Fruit fly (Drosophila melanogaster): Measurements from ENCODE around the gene rtp.

Gene rtp

DNA sequence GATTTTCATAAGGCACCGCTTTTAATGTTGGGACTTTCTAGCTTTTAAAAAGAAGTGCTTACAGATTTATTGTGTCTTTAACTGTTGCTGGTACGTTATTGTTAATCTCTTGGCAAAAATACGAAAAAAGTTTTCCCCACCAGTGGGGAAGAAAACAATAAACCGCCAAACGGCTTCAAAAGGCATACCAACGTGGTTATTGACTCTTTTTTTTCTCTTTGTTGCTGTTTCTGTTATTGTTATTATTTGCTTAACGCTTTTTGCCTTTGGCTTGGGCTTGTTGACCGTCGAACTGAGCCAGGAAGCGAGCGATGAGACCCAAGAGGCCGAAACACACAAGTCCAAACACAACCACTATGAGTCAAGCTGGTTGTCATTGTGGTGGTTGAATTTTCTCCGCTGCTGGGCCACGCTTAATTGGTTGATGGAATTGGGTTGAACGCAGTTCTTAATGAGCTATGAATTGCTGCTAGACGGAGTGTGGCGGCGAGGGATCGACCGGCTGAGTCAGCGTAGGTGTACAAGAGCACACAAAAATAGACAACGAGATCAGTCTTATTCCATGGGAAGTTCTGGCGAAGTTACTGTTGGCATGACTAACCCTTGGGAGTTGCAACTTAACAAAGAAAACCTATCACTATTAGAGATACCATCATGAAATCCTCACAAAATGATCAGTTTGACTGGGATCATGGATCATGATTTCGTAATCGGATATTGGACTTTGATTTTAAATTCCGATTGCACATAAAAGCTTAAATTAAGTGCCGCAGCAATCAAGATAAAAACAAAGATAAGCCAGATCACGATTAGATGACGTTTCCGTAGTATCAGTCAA, 29.6 kb downstream of the rtp start:
- TF ChIP-seq ovo (GFP tag; optimal IDR thresholded peaks at IDR 0.05), result no peak
- TF ChIP-seq Mnt (GFP tag; optimal IDR thresholded peaks at IDR 0.05), result no peak
- no peak for TF ChIP-seq CG1620 (GFP tag; optimal IDR thresholded peaks at IDR 0.05)
- no peak for TF ChIP-seq CG33017 (tag; optimal IDR thresholded peaks at IDR 0.05)

DNA sequence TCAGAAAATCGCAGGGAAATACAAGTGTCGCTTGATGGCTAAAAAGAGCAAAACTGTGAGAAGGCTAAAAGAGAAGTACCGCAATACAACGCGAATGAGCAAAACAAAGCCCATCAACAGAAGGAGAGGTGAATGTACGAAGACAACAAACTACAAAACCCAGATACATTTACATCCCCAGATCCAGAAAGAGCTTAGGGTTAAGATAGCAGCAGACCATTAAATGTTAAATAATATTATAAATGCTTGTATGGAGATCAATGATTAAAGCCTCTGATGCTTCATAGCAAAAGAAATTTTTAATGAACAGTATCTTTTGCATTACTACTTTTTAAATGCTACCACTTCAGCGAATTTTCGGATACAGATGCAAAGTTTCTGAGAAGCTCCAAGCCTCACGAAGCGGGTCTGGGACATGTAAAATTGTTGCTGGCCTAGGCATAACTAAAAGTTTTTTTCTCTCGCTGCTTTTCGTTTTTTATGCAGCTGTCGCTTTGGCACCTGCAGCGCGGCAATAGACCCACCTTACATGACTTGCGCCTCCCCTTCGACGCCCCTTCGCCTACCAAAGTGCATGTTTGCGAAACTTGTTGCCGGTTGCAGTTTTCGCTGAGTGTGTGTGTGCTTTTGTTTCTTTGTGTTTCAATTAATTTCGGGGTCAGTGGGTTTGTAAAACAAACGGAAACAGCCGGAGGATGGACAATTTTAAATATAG, 31.6 kb downstream of the rtp start:
- TF ChIP-seq CG11617 (GFP tag; optimal IDR thresholded peaks at IDR 0.05), result no peak
- peak; percentile 79 for TF ChIP-seq tj (GFP tag; optimal IDR thresholded peaks at IDR 0.05)

DNA sequence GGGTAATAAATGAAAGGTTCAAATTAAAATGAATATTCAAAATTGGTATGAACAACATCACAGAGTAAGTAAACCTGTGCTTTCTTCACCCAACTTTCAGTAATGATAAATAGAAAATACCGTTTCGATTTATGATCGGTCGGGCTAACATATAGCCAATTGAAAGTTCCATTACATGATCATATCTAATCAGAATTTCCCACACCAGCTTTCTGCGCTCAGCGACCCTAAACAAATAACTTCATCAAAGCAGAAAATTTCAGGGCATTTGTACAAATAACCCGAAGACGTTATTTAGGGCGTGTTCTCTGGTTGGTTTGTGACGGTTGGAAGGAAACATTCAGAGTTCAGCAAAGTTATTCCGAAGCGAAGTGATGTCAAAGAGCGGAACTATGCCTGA, 33.3 kb downstream of the rtp start:
- TF ChIP-seq CG5204 (GFP tag; optimal IDR thresholded peaks at IDR 0.05) (no peak), toe (GFP tag; optimal IDR thresholded peaks at IDR 0.05) (no peak), CG11617 (GFP tag; optimal IDR thresholded peaks at IDR 0.05) (no peak), Hr96 (GFP tag; optimal IDR thresholded peaks at IDR 0.05) (no peak), bab1 (GFP tag; optimal IDR thresholded peaks at IDR 0.05) (no peak), CG7101 (tag; optimal IDR thresholded peaks at IDR 0.05) (no peak), Mnt (GFP tag; optimal IDR thresholded peaks at IDR 0.05) (no peak), CG1620 (GFP tag; optimal IDR thresholded peaks at IDR 0.05) (no peak), kay (GFP tag; ENCODE audit: borderline replicate concordance) (no peak), CG7045 (GFP tag; optimal IDR thresholded peaks at IDR 0.05) (no peak), Clk (GFP tag; optimal IDR thresholded peaks at IDR 0.05) (no peak), pad (GFP tag; optimal IDR thresholded peaks at IDR 0.05) (no peak), cic (GFP tag; optimal IDR thresholded peaks at IDR 0.05) (no peak)

DNA sequence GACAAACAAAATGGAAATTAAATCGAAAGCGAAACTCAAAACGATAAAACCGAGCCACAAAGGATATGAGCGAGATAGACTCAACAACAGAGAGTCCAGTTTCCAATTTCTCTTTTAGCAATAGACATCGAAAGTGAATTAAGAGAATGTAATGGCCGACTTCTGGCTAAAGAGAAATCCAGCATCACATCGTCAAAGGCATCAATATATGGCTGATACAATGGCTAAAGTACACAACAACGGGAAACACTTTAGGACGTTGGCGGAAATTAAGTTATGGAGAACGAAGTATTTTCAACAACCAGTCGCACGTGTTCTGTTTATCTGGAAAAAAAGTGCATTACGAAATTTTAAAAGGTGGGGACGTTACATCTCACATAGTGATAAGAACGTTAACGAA, 37.5 kb downstream of the rtp start:
- TF ChIP-seq ovo (GFP tag; optimal IDR thresholded peaks at IDR 0.05), result no peak
- no peak for TF ChIP-seq CG14711 (tag; optimal IDR thresholded peaks at IDR 0.05)
- no peak for TF ChIP-seq Clk (GFP tag; optimal IDR thresholded peaks at IDR 0.05)
- no peak for TF ChIP-seq CG33017 (tag; optimal IDR thresholded peaks at IDR 0.05)
- TF ChIP-seq Crg-1 (GFP tag; optimal IDR thresholded peaks at IDR 0.05), result no peak
- no peak for TF ChIP-seq CG12768 (GFP tag; optimal IDR thresholded peaks at IDR 0.05)
- TF ChIP-seq toe (GFP tag; optimal IDR thresholded peaks at IDR 0.05), result no peak
- TF ChIP-seq Mnt (GFP tag; optimal IDR thresholded peaks at IDR 0.05), result no peak
- TF ChIP-seq CG7101 (tag; optimal IDR thresholded peaks at IDR 0.05), result no peak
- no peak for TF ChIP-seq CG7045 (GFP tag; optimal IDR thresholded peaks at IDR 0.05)
- no peak for TF ChIP-seq Hr96 (GFP tag; optimal IDR thresholded peaks at IDR 0.05)
- TF ChIP-seq tj (GFP tag; optimal IDR thresholded peaks at IDR 0.05), result no peak
- TF ChIP-seq CG1620 (GFP tag; optimal IDR thresholded peaks at IDR 0.05), result no peak
- no peak for TF ChIP-seq CG5204 (GFP tag; optimal IDR thresholded peaks at IDR 0.05)
- TF ChIP-seq cnc (optimal IDR thresholded peaks at IDR 0.05), result no peak
- TF ChIP-seq bab1 (GFP tag; optimal IDR thresholded peaks at IDR 0.05), result no peak
- TF ChIP-seq pad (GFP tag; optimal IDR thresholded peaks at IDR 0.05), result no peak

DNA sequence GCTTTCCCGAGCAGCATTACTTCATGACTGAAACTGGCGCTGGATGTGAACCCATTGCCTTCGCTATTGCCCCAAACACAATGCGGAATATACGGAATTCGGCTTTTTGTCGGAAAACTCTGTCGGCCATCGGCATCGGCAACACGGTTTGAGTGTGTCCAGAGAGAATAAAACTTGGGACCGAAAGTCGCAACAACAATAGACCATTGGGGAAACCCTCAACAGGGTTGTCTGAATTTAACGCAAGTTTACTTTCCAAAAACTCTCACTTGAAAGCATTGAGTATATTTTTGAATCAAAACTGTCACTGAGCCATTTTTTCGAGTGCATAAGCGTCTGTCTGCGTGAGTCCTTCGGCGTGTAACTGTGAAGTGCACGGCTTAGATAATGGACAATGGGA, 38.8 kb downstream of the rtp start:
- TF ChIP-seq bab1 (GFP tag; optimal IDR thresholded peaks at IDR 0.05), result no peak
- peak; percentile 26 for TF ChIP-seq toe (GFP tag; optimal IDR thresholded peaks at IDR 0.05)
- TF ChIP-seq CG1620 (GFP tag; optimal IDR thresholded peaks at IDR 0.05), result no peak
- peak; percentile 50 for TF ChIP-seq CG7045 (GFP tag; optimal IDR thresholded peaks at IDR 0.05)
- TF ChIP-seq CG5204 (GFP tag; optimal IDR thresholded peaks at IDR 0.05), result no peak
- TF ChIP-seq CG11617 (GFP tag; optimal IDR thresholded peaks at IDR 0.05), result no peak
- TF ChIP-seq Mnt (GFP tag; optimal IDR thresholded peaks at IDR 0.05), result no peak
- TF ChIP-seq Crg-1 (GFP tag; optimal IDR thresholded peaks at IDR 0.05), result no peak
- no peak for TF ChIP-seq Hr96 (GFP tag; optimal IDR thresholded peaks at IDR 0.05)
- TF ChIP-seq pad (GFP tag; optimal IDR thresholded peaks at IDR 0.05), result no peak
- no peak for TF ChIP-seq tj (GFP tag; optimal IDR thresholded peaks at IDR 0.05)
- TF ChIP-seq CG33017 (tag; optimal IDR thresholded peaks at IDR 0.05), result peak; percentile 56
- no peak for TF ChIP-seq cic (GFP tag; optimal IDR thresholded peaks at IDR 0.05)
- peak; percentile 27 for TF ChIP-seq CG7101 (tag; optimal IDR thresholded peaks at IDR 0.05)
- peak; percentile 46 for TF ChIP-seq CG14711 (tag; optimal IDR thresholded peaks at IDR 0.05)
- TF ChIP-seq CG12768 (GFP tag; optimal IDR thresholded peaks at IDR 0.05), result peak; percentile 55
- no peak for TF ChIP-seq cnc (optimal IDR thresholded peaks at IDR 0.05)
- no peak for TF ChIP-seq ovo (GFP tag; optimal IDR thresholded peaks at IDR 0.05)
- no peak for TF ChIP-seq kay (GFP tag; ENCODE audit: borderline replicate concordance)
- TF ChIP-seq Clk (GFP tag; optimal IDR thresholded peaks at IDR 0.05), result peak; percentile 17

DNA sequence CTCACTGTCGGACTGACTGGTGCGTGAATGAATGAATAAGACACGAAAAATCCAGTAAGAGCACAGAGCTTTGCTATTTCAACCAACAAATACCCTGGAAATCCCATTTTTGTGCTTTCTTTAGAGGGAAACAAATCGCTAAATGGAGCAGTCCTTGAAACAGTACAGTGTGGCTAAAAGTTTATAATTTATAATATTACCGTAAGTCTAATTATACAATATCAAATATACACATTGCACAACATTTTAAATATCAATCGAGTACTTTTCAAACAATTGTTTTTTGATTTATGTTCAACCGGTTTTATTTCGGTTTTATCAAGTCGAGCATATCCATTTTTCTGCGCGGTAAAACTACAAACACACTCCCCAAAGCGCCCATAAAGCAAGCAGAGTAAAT, 43.8 kb downstream of the rtp start:
- TF ChIP-seq CG1620 (GFP tag; optimal IDR thresholded peaks at IDR 0.05) (no peak), kay (GFP tag; ENCODE audit: borderline replicate concordance) (peak; percentile 52)

DNA sequence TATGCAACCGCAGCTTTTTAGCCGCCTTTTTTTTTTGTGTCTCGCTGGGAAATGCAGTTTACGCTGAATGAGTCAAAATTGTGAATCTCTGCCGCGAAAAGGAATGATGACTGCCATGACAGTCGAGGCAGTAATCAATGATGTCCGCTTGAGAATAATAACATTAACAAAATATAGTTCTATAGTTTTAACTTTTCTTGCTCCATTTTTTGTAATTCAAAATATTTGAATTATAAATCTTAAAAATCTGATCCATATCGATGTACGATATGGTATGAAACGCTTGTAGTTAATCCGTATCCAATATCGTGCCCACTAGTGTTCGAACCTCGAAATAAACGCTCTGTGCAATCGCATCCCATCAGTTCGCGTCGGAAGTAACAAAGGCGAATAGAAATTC, 49.3 kb downstream of the rtp start:
- no peak for TF ChIP-seq cnc (optimal IDR thresholded peaks at IDR 0.05)
- no peak for TF ChIP-seq CG1620 (GFP tag; optimal IDR thresholded peaks at IDR 0.05)
- TF ChIP-seq CG12768 (GFP tag; optimal IDR thresholded peaks at IDR 0.05), result no peak
- peak; percentile 34 for TF ChIP-seq kay (GFP tag; ENCODE audit: borderline replicate concordance)

All from whole organism, adult.